Fruit fly (Drosophila melanogaster) S2 (cell line): Measurements from ENCODE around the gene TTLL6B.
A peak's percentile ranks its signal among the peaks of the same experiment; 100 is the strongest.

ENCODE experiments used
- CG8478 ChIP-seq: fragments of >200 bp; optimal IDR thresholded peaks from 2 replicates; lab custom pipeline; 2018
- CTCF ChIP-seq, 2 experiments: fragments of >200 bp; optimal IDR thresholded peaks; 2 replicates each; lab custom pipeline; 2018

DNA sequence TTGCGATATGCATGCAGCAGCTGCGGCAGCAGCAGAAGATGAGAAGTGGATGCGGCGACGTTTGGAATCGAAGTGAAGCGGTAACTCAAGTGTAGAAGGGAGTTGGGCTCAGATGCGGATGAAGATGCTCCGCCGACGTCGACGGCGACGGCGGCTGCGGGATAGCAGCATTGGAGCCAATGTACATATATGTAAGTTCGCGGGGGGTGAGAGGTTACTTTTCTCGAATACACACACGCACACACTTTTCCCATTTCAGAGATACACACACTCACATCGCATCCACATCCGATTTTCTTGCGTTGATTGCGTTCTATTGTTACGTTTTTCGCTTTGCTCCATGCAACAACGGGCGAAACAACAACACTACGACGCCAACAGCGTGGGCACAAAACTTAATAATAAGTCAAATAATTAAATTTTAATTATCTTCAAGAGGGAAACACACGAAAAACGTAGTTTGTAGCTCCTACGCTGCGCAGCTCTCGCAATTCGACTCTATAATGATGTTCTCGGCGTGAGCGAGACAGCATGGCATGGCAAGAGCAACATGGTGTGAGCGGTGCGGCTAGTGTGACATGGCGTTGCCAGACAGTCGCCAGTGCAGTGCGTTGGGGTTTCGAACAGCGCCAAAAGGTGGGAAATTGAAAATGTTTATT is 5.9 kb downstream of the TTLL6B start, which contains the start of gene CG18766:
- TF ChIP-seq CG8478 (lab: Kevin White, UChicago) (peak; percentile 11), CTCF (optimal IDR thresholded peaks at IDR 0.05; lab: Kevin White, UChicago) (peak; percentile 53 to 65)
